Worm (Caenorhabditis elegans): Measurements from ENCODE around the gene F36F12.1.

F36F12.1 gene

ce11 chrV:2132675-2133074 lies 29.7 kb upstream of the F36F12.1 start:
- TF ChIP-seq pag-3 (tag; optimal IDR thresholded peaks at IDR 0.05; ENCODE audit: borderline replicate concordance), result no peak
- TF ChIP-seq lin-11 (tag; optimal IDR thresholded peaks at IDR 0.05), result no peak
- no peak for TF ChIP-seq dmd-4 (tag; optimal IDR thresholded peaks at IDR 0.05; ENCODE audit: borderline replicate concordance)
- TF ChIP-seq tbx-7 (tag; optimal IDR thresholded peaks at IDR 0.05), result no peak
- no peak for TF ChIP-seq fkh-10 (GFP tag; optimal IDR thresholded peaks at IDR 0.05)
- TF ChIP-seq ama-1 (optimal IDR thresholded peaks at IDR 0.05), result no peak
- TF ChIP-seq nhr-232 (tag; optimal IDR thresholded peaks at IDR 0.05), result no peak
- TF ChIP-seq T23F11.4 (GFP tag; optimal IDR thresholded peaks at IDR 0.05), result no peak
- no peak for TF ChIP-seq C38D4.7 (GFP tag; optimal IDR thresholded peaks at IDR 0.05)
- no peak for TF ChIP-seq odd-2 (tag; optimal IDR thresholded peaks at IDR 0.05)
- TF ChIP-seq rnt-1 (tag; optimal IDR thresholded peaks at IDR 0.05), result no peak
- TF ChIP-seq eyg-1 (tag; optimal IDR thresholded peaks at IDR 0.05), result no peak
- TF ChIP-seq ceh-31 (tag; optimal IDR thresholded peaks at IDR 0.05), result no peak
- no peak for TF ChIP-seq ahr-1 (tag; optimal IDR thresholded peaks at IDR 0.05)
- TF ChIP-seq C08G9.2 (tag; optimal IDR thresholded peaks at IDR 0.05), result no peak
- TF ChIP-seq pros-1 (tag; optimal IDR thresholded peaks at IDR 0.05), result no peak

DNA sequence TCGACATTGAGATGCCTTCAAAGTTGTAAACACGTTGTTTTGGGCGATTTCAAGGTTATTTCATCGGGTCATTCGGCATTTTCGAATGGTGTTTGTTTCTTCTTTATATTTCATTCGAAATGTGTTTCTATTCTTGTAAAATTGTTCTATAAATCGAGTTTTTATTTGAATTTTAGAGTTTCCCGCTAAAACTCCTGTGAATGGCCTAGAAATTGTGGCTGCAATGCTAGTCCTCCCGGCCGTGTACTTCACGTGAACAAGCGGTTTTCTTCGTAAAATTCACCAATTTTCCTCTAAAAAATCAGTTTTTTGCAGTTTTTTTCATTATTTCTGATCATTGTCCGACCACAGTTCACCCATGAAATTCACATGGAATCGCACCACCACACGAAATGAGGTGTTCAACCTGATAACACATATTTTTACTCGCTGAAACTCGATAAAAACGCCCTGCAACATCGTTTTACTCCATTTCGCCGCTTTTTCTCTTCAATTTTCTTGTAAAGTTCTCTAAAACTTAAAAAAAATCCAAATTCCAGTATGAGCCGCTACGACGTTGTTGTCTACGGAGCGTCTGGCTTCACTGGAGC lies 24.1 kb upstream of the F36F12.1 start, which contains the start of gene ldp-1:
ldp-1 (plus strand) TSS at position 540 of the 590 bp plus-strand sequence.
- TF ChIP-seq elt-2 (tag; optimal IDR thresholded peaks at IDR 0.05), result no peak
- TF ChIP-seq tbx-2 (tag; optimal IDR thresholded peaks at IDR 0.05), result peak; percentile 70
- TF ChIP-seq ceh-31 (tag; optimal IDR thresholded peaks at IDR 0.05), result peak; percentile 89
- no peak for TF ChIP-seq lim-6 (tag; optimal IDR thresholded peaks at IDR 0.05)
- TF ChIP-seq ceh-34 (tag; optimal IDR thresholded peaks at IDR 0.05), result peak; percentile 8
- peak; percentile 48 for TF ChIP-seq zip-5 (tag; optimal IDR thresholded peaks at IDR 0.05)
- TF ChIP-seq unc-42 (tag; optimal IDR thresholded peaks at IDR 0.05), result peak; percentile 25
- TF ChIP-seq ceh-14 (tag; optimal IDR thresholded peaks at IDR 0.05), result peak; percentile 7
- peak; percentile 71 for TF ChIP-seq ets-4 (tag; optimal IDR thresholded peaks at IDR 0.05)
- TF ChIP-seq C08G9.2 (tag; optimal IDR thresholded peaks at IDR 0.05), result peak; percentile 92
- TF ChIP-seq ceh-22 (tag; optimal IDR thresholded peaks at IDR 0.05), result no peak
- peak; percentile 39 for TF ChIP-seq rnt-1 (tag; optimal IDR thresholded peaks at IDR 0.05)
- no peak for TF ChIP-seq C38D4.7 (GFP tag; optimal IDR thresholded peaks at IDR 0.05)
- peak; percentile 76 for TF ChIP-seq tbx-7 (tag; optimal IDR thresholded peaks at IDR 0.05)
- TF ChIP-seq mec-3 (tag; optimal IDR thresholded peaks at IDR 0.05; ENCODE audit: borderline replicate concordance), result peak; percentile 69
- TF ChIP-seq hlh-15 (tag; optimal IDR thresholded peaks at IDR 0.05), result no peak
- peak; percentile 76 for TF ChIP-seq ceh-2 (tag; optimal IDR thresholded peaks at IDR 0.05)
- TF ChIP-seq elt-4 (tag; optimal IDR thresholded peaks at IDR 0.05), result no peak
- TF ChIP-seq fax-1 (tag; optimal IDR thresholded peaks at IDR 0.05), result peak; percentile 55
- TF ChIP-seq nfya-1 (tag; optimal IDR thresholded peaks at IDR 0.05), result no peak
- peak; percentile 3 for TF ChIP-seq hlh-8 (tag; optimal IDR thresholded peaks at IDR 0.05)
- TF ChIP-seq ref-2 (tag; optimal IDR thresholded peaks at IDR 0.05), result peak; percentile 63
- TF ChIP-seq unc-3 (GFP tag; conservative IDR thresholded peaks at IDR 0.05), result no peak
- TF ChIP-seq unc-3 (tag; optimal IDR thresholded peaks at IDR 0.05), result peak; percentile 19
- no peak for TF ChIP-seq ceh-30 (tag; optimal IDR thresholded peaks at IDR 0.05)
- no peak for TF ChIP-seq ceh-48 (tag; optimal IDR thresholded peaks at IDR 0.05)
- no peak for TF ChIP-seq pha-2 (tag; optimal IDR thresholded peaks at IDR 0.05)

DNA sequence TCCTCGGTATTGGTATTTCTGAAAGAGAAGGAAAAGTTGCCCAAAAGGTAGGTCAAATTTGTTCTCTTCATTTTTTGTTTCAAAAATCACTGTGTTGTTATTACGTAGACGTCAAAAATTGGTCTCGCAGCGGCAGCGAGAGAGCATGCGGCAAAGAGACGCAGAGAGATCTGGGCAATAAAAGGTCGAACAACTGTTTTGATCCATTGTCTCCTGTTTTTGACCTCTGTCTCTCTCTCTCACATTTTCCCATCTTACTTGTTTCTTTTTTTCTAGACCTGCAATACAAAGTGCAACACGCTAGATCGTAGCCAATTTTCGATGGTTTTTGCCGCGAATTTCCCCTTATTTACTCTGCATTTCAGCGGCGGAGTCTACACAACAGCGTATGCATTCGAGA lies 23.5 kb upstream of the F36F12.1 start:
- TF ChIP-seq ttx-3 (tag; optimal IDR thresholded peaks at IDR 0.05), result no peak
- no peak for TF ChIP-seq pha-2 (tag; optimal IDR thresholded peaks at IDR 0.05)
- no peak for TF ChIP-seq lin-11 (tag; optimal IDR thresholded peaks at IDR 0.05)
- no peak for TF ChIP-seq tbx-2 (tag; optimal IDR thresholded peaks at IDR 0.05)
- TF ChIP-seq hlh-30 (tag; optimal IDR thresholded peaks at IDR 0.05; ENCODE audit: insufficient read depth), result no peak
- no peak for TF ChIP-seq ceh-30 (tag; optimal IDR thresholded peaks at IDR 0.05)
- no peak for TF ChIP-seq K09A11.1 (tag; optimal IDR thresholded peaks at IDR 0.05; ENCODE audit: insufficient read depth)
- no peak for TF ChIP-seq fax-1 (tag; optimal IDR thresholded peaks at IDR 0.05)
